Fruit fly (Drosophila melanogaster): ENCODE results near the gene CG31145.

- no peak for TF ChIP-seq GATAd (GFP tag; optimal IDR thresholded peaks at IDR 0.05)
- TF ChIP-seq sv (GFP tag; optimal IDR thresholded peaks at IDR 0.05), result no peak
- TF ChIP-seq sage (GFP tag; optimal IDR thresholded peaks at IDR 0.05), result no peak
- TF ChIP-seq Mio (GFP tag; optimal IDR thresholded peaks at IDR 0.05), result no peak
- TF ChIP-seq dsf (GFP tag; optimal IDR thresholded peaks at IDR 0.05; ENCODE audit: borderline replicate concordance), result no peak
These were observed 7.6 kb upstream of the CG31145 start, which contains the start of gene GILT3 for dm6 chr3R:23677058-23677457.

Data from whole organism, wandering third instar larva.